Worm (Caenorhabditis elegans) whole organism, late embryonic: ENCODE measurements around the gene Y116F11B.6.

Experiments
- T23F11.4 ChIP-seq: fragments of 200-800 bp; sonication (Bioruptor generic); optimal IDR thresholded peaks from 2 replicates; lab custom pipeline; 2018; ENCODE audit warnings: mild to moderate bottlenecking, missing genetic modification characterization, missing compliant biosample characterization
- ceh-14 ChIP-seq: sonication (generic microtip); optimal IDR thresholded peaks from 2 replicates; lab custom pipeline; 2016; ENCODE audit warnings: missing genotype, missing genetic modification characterization, missing compliant biosample characterization
- ceh-19 ChIP-seq: fragments of 200-800 bp; sonication (Bioruptor generic); optimal IDR thresholded peaks from 2 replicates; lab custom pipeline; 2018; ENCODE audit warnings: mild to moderate bottlenecking, missing genetic modification characterization, missing compliant biosample characterization
- ceh-48 ChIP-seq: sonication (generic microtip); optimal IDR thresholded peaks from 2 replicates; lab custom pipeline; 2016; ENCODE audit warnings: missing genetic modification characterization, inconsistent platforms, missing compliant biosample characterization
- ceh-6 ChIP-seq: fragments of 200-800 bp; sonication (Bioruptor generic); optimal IDR thresholded peaks from 2 replicates; lab custom pipeline; 2018; ENCODE audit warnings: mild to moderate bottlenecking, missing genetic modification characterization, missing compliant biosample characterization
- dve-1 ChIP-seq: sonication (generic microtip); optimal IDR thresholded peaks from 2 replicates; lab custom pipeline; 2017; ENCODE audit warnings: antibody characterized with exemption, mild to moderate bottlenecking, missing genetic modification characterization, missing compliant biosample characterization
- fkh-10 ChIP-seq: fragments of 150-350 bp; optimal IDR thresholded peaks from 2 replicates; lab custom pipeline; 2014; ENCODE audit warnings: missing biosample characterization, missing genetic modification reagents, missing genetic modification characterization
- mec-3 ChIP-seq: sonication (generic microtip); optimal IDR thresholded peaks from 2 replicates; lab custom pipeline; 2016; ENCODE audit warnings: borderline replicate concordance, missing genetic modification characterization, missing compliant biosample characterization
- nhr-11 ChIP-seq: fragments of 150-350 bp; optimal IDR thresholded peaks from 2 replicates; lab custom pipeline; 2014; ENCODE audit warnings: missing biosample characterization, missing genetic modification characterization
- rnt-1 ChIP-seq: sonication (generic microtip); optimal IDR thresholded peaks from 2 replicates; lab custom pipeline; 2016; ENCODE audit warnings: missing genetic modification characterization, missing compliant biosample characterization
- tbx-2 ChIP-seq: sonication (generic microtip); optimal IDR thresholded peaks from 2 replicates; lab custom pipeline; 2016; ENCODE audit warnings: missing genetic modification characterization, missing compliant biosample characterization
- unc-55 ChIP-seq: sonication (generic microtip); optimal IDR thresholded peaks from 2 replicates; lab custom pipeline; 2017; ENCODE audit warnings: missing biosample characterization, missing genetic modification reagents, missing genetic modification characterization

ce11 chrV:19848014-19848413 lies 2.2 kb upstream of the Y116F11B.6 start, which contains the start of gene Y116F11B.7:
- TF ChIP-seq rnt-1 (tag; lab: Kevin White, UChicago) (no peak), ceh-6 (GFP tag; lab: Kevin White, UChicago) (no peak), fkh-10 (GFP tag; lab: Kevin White, UChicago) (no peak), unc-55 (no peak), ceh-14 (tag; lab: Kevin White, UChicago) (no peak), tbx-2 (no peak), dve-1 (no peak), mec-3 (tag; lab: Kevin White, UChicago) (no peak), ceh-19 (GFP tag; lab: Kevin White, UChicago) (no peak), nhr-11 (tag; lab: Kevin White, UChicago) (no peak), T23F11.4 (GFP tag; lab: Kevin White, UChicago) (no peak), ceh-48 (tag; lab: Kevin White, UChicago) (no peak)
